Fruit fly (Drosophila melanogaster) whole organism, wandering third instar larva: ENCODE results near the gene CG34280.

Experiments
- Jra ChIP-seq: sonication (Bioruptor generic); optimal IDR thresholded peaks from 2 replicates; lab custom pipeline; 2016; ENCODE audit warnings: missing biosample characterization, missing genetic modification characterization
- Rel ChIP-seq, 2 experiments: fragments of 200-800 bp; sonication (Bioruptor generic) in 1 of 2; optimal IDR thresholded peaks; 2 replicates in 1 of 2; 3 replicates in 1 of 2; lab custom pipeline; 2016 to 2019; ENCODE audit warnings: mild to moderate bottlenecking in 2 of 2, missing biosample characterization in 2 of 2, missing genetic modification characterization in 2 of 2, moderate library complexity in 1 of 2
- dsf ChIP-seq: sonication (Bioruptor generic); optimal IDR thresholded peaks from 2 replicates; lab custom pipeline; 2016; ENCODE audit warnings: missing biosample characterization, missing genetic modification characterization, borderline replicate concordance
- h ChIP-seq: fragments of 200-800 bp; sonication (Bioruptor generic); optimal IDR thresholded peaks from 3 replicates; lab custom pipeline; 2016; ENCODE audit warnings: missing biosample characterization, mild to moderate bottlenecking, missing genetic modification characterization
- psq ChIP-seq: fragments of 200-800 bp; sonication (Bioruptor generic); optimal IDR thresholded peaks from 3 replicates; lab custom pipeline; 2017; ENCODE audit warnings: missing biosample characterization, mild to moderate bottlenecking, missing genetic modification characterization, moderate library complexity
- sv ChIP-seq: fragments of 200-800 bp; sonication (Bioruptor generic); optimal IDR thresholded peaks from 3 replicates; lab custom pipeline; 2016; ENCODE audit warnings: missing biosample characterization, missing genetic modification characterization

dm6 chr3R:17420338-17420737, 16.8 kb upstream of the CG34280 start, which contains the start of gene CG42835:
- no peak for TF ChIP-seq Rel (GFP tag; optimal IDR thresholded peaks at IDR 0.05; lab: Kevin White, UChicago)
- TF ChIP-seq Rel (tag; optimal IDR thresholded peaks at IDR 0.05; lab: Kevin White, UChicago), result no peak
- no peak for TF ChIP-seq psq
- TF ChIP-seq h, result no peak
- no peak for TF ChIP-seq Jra (GFP tag; lab: Kevin White, UChicago)
- TF ChIP-seq sv (GFP tag; lab: Kevin White, UChicago), result no peak
- no peak for TF ChIP-seq dsf (GFP tag; lab: Kevin White, UChicago)
